Fruit fly (Drosophila melanogaster) whole organism, prepupa: Measurements from ENCODE around the gene CG32152.

Experiments used
- CG10631 ChIP-seq: fragments of 200-800 bp; sonication (Bioruptor generic); optimal IDR thresholded peaks from 2 replicates; lab custom pipeline; 2016; ENCODE audit warnings: missing biosample characterization, missing genetic modification characterization
- CG10669 ChIP-seq: fragments of 200-800 bp; sonication (Bioruptor generic); optimal IDR thresholded peaks from 3 replicates; lab custom pipeline; 2018; ENCODE audit warnings: missing biosample characterization, mild to moderate bottlenecking, missing genetic modification characterization, moderate library complexity
- CG11294 ChIP-seq: fragments of 200-800 bp; sonication (Bioruptor generic); IDR thresholded peaks from 2 replicates; pipeline ENCODE4 v1.3.6; 2022; ENCODE audit warnings: missing biosample characterization, missing genetic modification characterization
- CG11762 ChIP-seq: fragments of 200-800 bp; sonication (Bioruptor generic); optimal IDR thresholded peaks from 3 replicates; lab custom pipeline; 2016; ENCODE audit warnings: missing biosample characterization, missing genetic modification characterization; ENCODE audit not compliant: insufficient read depth
- CG11902 ChIP-seq: fragments of 200-800 bp; sonication (Bioruptor generic); optimal IDR thresholded peaks from 3 replicates; lab custom pipeline; 2016; ENCODE audit warnings: missing biosample characterization, missing genetic modification characterization
- CG15336 ChIP-seq: fragments of 200-800 bp; sonication (Bioruptor generic); IDR thresholded peaks from 2 replicates; pipeline ENCODE4 v1.3.6; 2022; ENCODE audit warnings: missing biosample characterization, missing genetic modification characterization
- CG16779 ChIP-seq: fragments of 200-800 bp; sonication (Bioruptor generic); optimal IDR thresholded peaks from 3 replicates; lab custom pipeline; 2017; ENCODE audit warnings: missing biosample characterization, mild to moderate bottlenecking, missing genetic modification characterization
- CG3032 ChIP-seq: fragments of 200-800 bp; optimal IDR thresholded peaks from 2 replicates; lab custom pipeline; 2019; ENCODE audit warnings: missing biosample characterization, mild to moderate bottlenecking, missing genetic modification characterization, moderate library complexity
- CG32006 ChIP-seq: fragments of 200-800 bp; sonication (Bioruptor generic); optimal IDR thresholded peaks from 3 replicates; lab custom pipeline; 2017; ENCODE audit warnings: missing biosample characterization, mild to moderate bottlenecking, missing genetic modification characterization
- CG3919 ChIP-seq: fragments of 200-800 bp; sonication (Bioruptor generic); optimal IDR thresholded peaks from 3 replicates; lab custom pipeline; 2016; ENCODE audit warnings: missing biosample characterization, missing genetic modification characterization
- CG4318 ChIP-seq: fragments of 200-800 bp; sonication (Bioruptor generic); optimal IDR thresholded peaks from 3 replicates; lab custom pipeline; 2017; ENCODE audit warnings: missing biosample characterization, mild to moderate bottlenecking, missing genetic modification characterization
- CG6163 ChIP-seq: fragments of 200-800 bp; sonication (Bioruptor generic); IDR thresholded peaks from 3 replicates; pipeline ENCODE4 v1.3.6; 2022; ENCODE audit warnings: missing biosample characterization, missing genetic modification characterization
- CG6792 ChIP-seq: fragments of 200-800 bp; sonication (Bioruptor generic); optimal IDR thresholded peaks from 3 replicates; lab custom pipeline; 2016; ENCODE audit warnings: missing biosample characterization, missing genetic modification characterization
- CG6808 ChIP-seq: fragments of 200-800 bp; sonication (Bioruptor generic); optimal IDR thresholded peaks from 3 replicates; lab custom pipeline; 2017; ENCODE audit warnings: missing biosample characterization, missing genetic modification characterization, mild to moderate bottlenecking, moderate library complexity, missing genetic modification reagents
- CG6854 ChIP-seq: fragments of 200-800 bp; sonication (Bioruptor generic); optimal IDR thresholded peaks from 2 replicates; lab custom pipeline; 2017; ENCODE audit warnings: missing biosample characterization, mild to moderate bottlenecking, missing genetic modification characterization
- CG7368 ChIP-seq: fragments of 200-800 bp; sonication (Bioruptor generic); optimal IDR thresholded peaks from 3 replicates; lab custom pipeline; 2016; ENCODE audit warnings: missing biosample characterization, missing genetic modification characterization
- CG8119 ChIP-seq: fragments of 200-800 bp; sonication (Bioruptor generic); IDR thresholded peaks from 3 replicates; pipeline ENCODE4 v1.3.6; 2022; ENCODE audit warnings: missing biosample characterization, missing genetic modification characterization
- CG8632 ChIP-seq: fragments of 200-800 bp; sonication (Bioruptor generic); optimal IDR thresholded peaks from 3 replicates; lab custom pipeline; 2016; ENCODE audit warnings: missing biosample characterization, missing genetic modification characterization
- Eip78C ChIP-seq: fragments of 200-800 bp; sonication (Bioruptor generic); peaks from one replicate; lab custom pipeline; 2016; ENCODE audit warnings: missing biosample characterization, missing genetic modification characterization
- Eip93F ChIP-seq: fragments of 200-800 bp; sonication (Bioruptor generic); optimal IDR thresholded peaks from 2 replicates; lab custom pipeline; 2016; ENCODE audit warnings: missing biosample characterization, mild to moderate bottlenecking, missing genetic modification characterization
- Ets96B ChIP-seq: fragments of 200-800 bp; optimal IDR thresholded peaks from 2 replicates; lab custom pipeline; 2019; ENCODE audit warnings: missing biosample characterization, mild to moderate bottlenecking, missing genetic modification characterization, moderate library complexity
- Gug ChIP-seq: fragments of 200-800 bp; sonication (Bioruptor generic); IDR thresholded peaks from 2 replicates; pipeline ENCODE4 v1.3.6; 2022; ENCODE audit warnings: missing biosample characterization, missing genetic modification characterization
- Hr38 ChIP-seq: sonication (Bioruptor generic); optimal IDR thresholded peaks from 2 replicates; lab custom pipeline; 2016; ENCODE audit warnings: missing biosample characterization, missing genetic modification characterization
- Hr39 ChIP-seq: fragments of 200-800 bp; sonication (Bioruptor generic); optimal IDR thresholded peaks from 2 replicates; lab custom pipeline; 2016; ENCODE audit warnings: missing biosample characterization, missing genetic modification characterization
- Lpt ChIP-seq: fragments of 200-800 bp; sonication (Bioruptor generic); optimal IDR thresholded peaks from 3 replicates; lab custom pipeline; 2016; ENCODE audit warnings: missing biosample characterization, missing genetic modification characterization
- OdsH ChIP-seq: fragments of 200-800 bp; sonication (Bioruptor generic); optimal IDR thresholded peaks from 3 replicates; lab custom pipeline; 2016; ENCODE audit warnings: missing biosample characterization, missing genetic modification characterization
- Smox ChIP-seq: fragments of 200-800 bp; sonication (Bioruptor generic); optimal IDR thresholded peaks from 3 replicates; lab custom pipeline; 2016; ENCODE audit warnings: missing biosample characterization, missing genetic modification characterization
- Sox102F ChIP-seq: fragments of 200-800 bp; sonication (Bioruptor generic); optimal IDR thresholded peaks from 2 replicates; lab custom pipeline; 2016; ENCODE audit warnings: missing biosample characterization, mild to moderate bottlenecking, missing genetic modification characterization
- Sox14 ChIP-seq: fragments of 200-800 bp; sonication (Bioruptor generic); optimal IDR thresholded peaks from 3 replicates; lab custom pipeline; 2016; ENCODE audit warnings: missing biosample characterization, missing genetic modification characterization
- Sox15 ChIP-seq: fragments of 200-800 bp; sonication (Bioruptor generic); optimal IDR thresholded peaks from 3 replicates; lab custom pipeline; 2016; ENCODE audit warnings: missing biosample characterization, missing genetic modification characterization
- achi ChIP-seq: fragments of 200-800 bp; sonication (Bioruptor generic); optimal IDR thresholded peaks from 3 replicates; lab custom pipeline; 2016; ENCODE audit warnings: missing biosample characterization, missing genetic modification characterization
- acj6 ChIP-seq: fragments of 200-800 bp; sonication (Bioruptor generic); optimal IDR thresholded peaks from 3 replicates; lab custom pipeline; 2016; ENCODE audit warnings: missing biosample characterization, missing genetic modification characterization
- cyc ChIP-seq: fragments of 200-800 bp; sonication (Bioruptor generic); optimal IDR thresholded peaks from 3 replicates; lab custom pipeline; 2016; ENCODE audit warnings: missing biosample characterization, missing genetic modification characterization
- dac ChIP-seq: fragments of 200-800 bp; sonication (Bioruptor generic); optimal IDR thresholded peaks from 2 replicates; lab custom pipeline; 2017; ENCODE audit warnings: missing biosample characterization, mild to moderate bottlenecking, missing genetic modification characterization
- dsx ChIP-seq: fragments of 200-800 bp; optimal IDR thresholded peaks from 3 replicates; lab custom pipeline; 2019; ENCODE audit warnings: missing biosample characterization, mild to moderate bottlenecking, missing genetic modification characterization, moderate library complexity; ENCODE audit not compliant: poor library complexity, severe bottlenecking
- eg ChIP-seq: fragments of 200-800 bp; sonication (Bioruptor generic); IDR thresholded peaks from 3 replicates; pipeline ENCODE4 v1.3.6; 2022; ENCODE audit warnings: missing biosample characterization, missing genetic modification characterization
- esn ChIP-seq: fragments of 200-800 bp; sonication (Bioruptor generic); optimal IDR thresholded peaks from 2 replicates; lab custom pipeline; 2016; ENCODE audit warnings: missing biosample characterization, mild to moderate bottlenecking, missing genetic modification characterization, moderate library complexity
- fkh ChIP-seq: fragments of 200-800 bp; sonication (Bioruptor generic); optimal IDR thresholded peaks from 3 replicates; lab custom pipeline; 2017; ENCODE audit warnings: missing biosample characterization, mild to moderate bottlenecking, missing genetic modification characterization, moderate library complexity
- net ChIP-seq: fragments of 200-800 bp; sonication (Bioruptor generic); optimal IDR thresholded peaks from 3 replicates; lab custom pipeline; 2016; ENCODE audit warnings: missing biosample characterization, missing genetic modification characterization
- salr ChIP-seq, 2 experiments: fragments of 200-800 bp; sonication (Bioruptor generic); optimal IDR thresholded peaks; 3 replicates each; lab custom pipeline; 2016 to 2018; ENCODE audit warnings: missing biosample characterization in 2 of 2, missing genetic modification characterization in 2 of 2, mild to moderate bottlenecking in 1 of 2
- spab ChIP-seq: fragments of 200-800 bp; sonication (Bioruptor generic); optimal IDR thresholded peaks from 2 replicates; lab custom pipeline; 2017; ENCODE audit warnings: missing biosample characterization, mild to moderate bottlenecking, missing genetic modification characterization, missing genetic modification reagents
- ss ChIP-seq, 2 experiments: fragments of 200-800 bp; sonication (Bioruptor generic); optimal IDR thresholded peaks; 2 replicates in 1 of 2; 3 replicates in 1 of 2; lab custom pipeline; 2017 to 2018; ENCODE audit warnings: mild to moderate bottlenecking in 2 of 2, missing biosample characterization in 2 of 2, missing genetic modification characterization in 2 of 2, moderate library complexity in 1 of 2
- svp ChIP-seq: fragments of 200-800 bp; sonication (Bioruptor generic); peaks from one replicate; lab custom pipeline; 2016; ENCODE audit warnings: missing biosample characterization, missing genetic modification characterization
- vri ChIP-seq: fragments of 200-800 bp; sonication (Bioruptor generic); optimal IDR thresholded peaks from 3 replicates; lab custom pipeline; 2016; ENCODE audit warnings: missing biosample characterization, mild to moderate bottlenecking, missing genetic modification characterization

The CG32152 gene

DNA sequence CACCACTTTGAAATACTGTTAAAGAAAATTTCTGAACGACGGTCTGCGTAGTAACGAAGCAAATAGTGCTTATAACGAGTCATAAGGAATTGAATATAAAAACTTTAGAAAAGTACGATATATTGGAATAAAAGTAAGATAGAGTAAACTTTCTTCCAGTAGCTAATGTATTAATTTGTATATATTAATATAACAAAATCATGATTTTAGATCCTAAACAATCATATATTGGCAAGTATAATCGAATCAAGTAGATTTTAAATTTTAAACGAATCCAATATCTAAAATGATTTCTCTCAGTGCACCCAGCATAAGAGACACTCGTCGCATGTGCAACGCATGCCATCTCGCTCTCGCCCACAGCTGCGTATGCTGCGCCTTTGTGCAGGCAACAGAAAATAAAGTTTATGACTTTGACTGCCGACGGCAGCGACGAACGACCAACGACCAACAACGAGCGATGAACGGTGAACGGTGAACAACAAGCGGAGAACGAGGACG, 37.5 kb upstream of the CG32152 start (continued):
- TF ChIP-seq acj6 (GFP tag; lab: Kevin White, UChicago) (peak; percentile 73), salr (GFP tag; optimal IDR thresholded peaks at IDR 0.05; lab: Kevin White, UChicago) (peak; percentile 15 to 65), dsx (GFP tag; lab: Kevin White, UChicago) (peak; percentile 70), Eip93F (GFP tag; lab: Kevin White, UChicago) (no peak), cyc (GFP tag; lab: Kevin White, UChicago) (peak; percentile 70), CG3919 (GFP tag; lab: Kevin White, UChicago) (peak; percentile 68), CG11902 (GFP tag; lab: Kevin White, UChicago) (peak; percentile 64), achi (GFP tag; lab: Kevin White, UChicago) (peak; percentile 72), spab (GFP tag; lab: Kevin White, UChicago) (peak; percentile 88), CG6808 (GFP tag; lab: Kevin White, UChicago) (peak; percentile 87), vri (GFP tag; lab: Kevin White, UChicago) (peak; percentile 38), CG10631 (GFP tag; lab: Kevin White, UChicago) (peak; percentile 68), Hr38 (no peak), CG15336 (peak; percentile 75), CG8632 (peak; percentile 55), CG32006 (GFP tag; lab: Kevin White, UChicago) (peak; percentile 62), dac (GFP tag; lab: Kevin White, UChicago) (no peak), Lpt (GFP tag; lab: Kevin White, UChicago) (peak; percentile 28), Ets96B (tag; lab: Kevin White, UChicago) (peak; percentile 87), Hr39 (GFP tag; lab: Kevin White, UChicago) (peak; percentile 39), Smox (peak; percentile 52), eg (GFP tag; lab: Robert Waterston, UW) (peak; percentile 76), svp (GFP tag; lab: Kevin White, UChicago) (peak; percentile 91), Sox15 (GFP tag; lab: Kevin White, UChicago) (peak; percentile 28), Sox14 (GFP tag; lab: Kevin White, UChicago) (peak; percentile 50), Sox102F (GFP tag; lab: Kevin White, UChicago) (peak; percentile 53)

DNA sequence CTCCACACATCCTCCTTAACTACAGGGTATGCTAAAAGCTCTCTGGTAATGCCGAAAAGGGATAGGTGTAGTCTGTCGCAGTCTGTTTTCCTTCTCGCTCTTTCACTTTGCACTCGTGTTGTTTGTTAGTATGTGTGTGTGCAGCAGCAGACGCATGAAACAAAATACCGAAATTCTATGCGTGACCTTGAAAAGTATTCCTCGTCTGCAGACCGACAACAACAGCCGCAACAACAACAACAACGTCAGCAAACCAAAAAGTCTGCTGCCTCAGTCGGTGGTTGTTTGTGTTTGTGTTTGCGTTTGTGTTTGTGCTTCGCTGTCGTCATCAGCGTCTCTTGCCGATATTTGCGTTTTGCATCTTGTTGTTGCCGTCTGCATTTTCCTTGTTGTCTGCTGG, 34.6 kb upstream of the CG32152 start:
- TF ChIP-seq svp (GFP tag; lab: Kevin White, UChicago) (peak; percentile 76), OdsH (GFP tag; lab: Kevin White, UChicago) (no peak), Eip93F (GFP tag; lab: Kevin White, UChicago) (no peak), CG10669 (GFP tag; lab: Kevin White, UChicago) (no peak), CG6163 (GFP tag; lab: Robert Waterston, UW) (peak; percentile 56), CG6854 (peak; percentile 19), fkh (peak; percentile 55), Hr39 (GFP tag; lab: Kevin White, UChicago) (peak; percentile 29), net (no peak), ss (GFP tag; optimal IDR thresholded peaks at IDR 0.05; lab: Kevin White, UChicago) (peak; percentile 26 to 50), CG3032 (tag; lab: Kevin White, UChicago) (no peak), CG16779 (no peak), Eip78C (GFP tag; lab: Kevin White, UChicago) (no peak), dsx (GFP tag; lab: Kevin White, UChicago) (peak; percentile 62)

DNA sequence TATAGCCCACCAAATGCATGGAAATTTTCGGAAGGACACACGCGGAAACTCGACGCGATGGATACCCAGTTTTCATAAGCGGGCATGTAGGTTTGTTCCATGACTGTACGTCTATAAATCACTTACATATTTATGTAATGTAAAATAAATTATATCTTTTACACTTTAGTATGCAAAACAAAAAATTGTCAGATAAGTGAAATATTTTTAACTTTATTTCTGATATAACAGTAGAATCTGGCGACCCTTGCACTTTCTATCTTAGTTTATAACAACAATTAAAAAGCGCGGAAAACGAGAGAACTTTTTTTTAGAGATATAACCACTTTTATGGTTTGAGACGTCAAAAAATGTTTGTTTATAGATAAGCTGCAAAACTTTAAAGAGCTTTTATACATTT, 33.9 kb upstream of the CG32152 start:
- no peak for TF ChIP-seq Gug (GFP tag; lab: Robert Waterston, UW)
- TF ChIP-seq CG11294: no peak
- no peak for TF ChIP-seq CG4318 (GFP tag; lab: Kevin White, UChicago)
- TF ChIP-seq CG11762 (GFP tag; lab: Kevin White, UChicago): no peak
- no peak for TF ChIP-seq CG16779
- no peak for TF ChIP-seq CG32006 (GFP tag; lab: Kevin White, UChicago)
- TF ChIP-seq CG8119: no peak
- no peak for TF ChIP-seq esn (GFP tag; lab: Kevin White, UChicago)
- no peak for TF ChIP-seq CG7368 (GFP tag; lab: Kevin White, UChicago)
- TF ChIP-seq CG6854: no peak
- no peak for TF ChIP-seq Smox
- no peak for TF ChIP-seq CG10669 (GFP tag; lab: Kevin White, UChicago)
- no peak for TF ChIP-seq CG6792 (GFP tag; lab: Kevin White, UChicago)
- no peak for TF ChIP-seq dac (GFP tag; lab: Kevin White, UChicago)
- TF ChIP-seq OdsH (GFP tag; lab: Kevin White, UChicago): no peak
- TF ChIP-seq CG10631 (GFP tag; lab: Kevin White, UChicago): no peak
